Worm (Caenorhabditis elegans): ENCODE results near the gene srh-199.

ce11 chrV:1725353-1725752 is 26.0 kb downstream of the srh-199 start, which contains the start of gene sri-27:
- TF ChIP-seq snpc-4 (GFP tag; optimal IDR thresholded peaks at IDR 0.05) (no peak), snpc-4 (tag; optimal IDR thresholded peaks at IDR 0.05) (no peak), unc-62 (GFP tag; optimal IDR thresholded peaks at IDR 0.05) (no peak), pbrm-1 (GFP tag; IDR thresholded peaks at IDR 0.05) (no peak), F33H1.4 (GFP tag; IDR thresholded peaks at IDR 0.05) (no peak), ama-1 (optimal IDR thresholded peaks at IDR 0.05) (no peak), ama-1 (GFP tag; optimal IDR thresholded peaks at IDR 0.05) (no peak), lin-35 (GFP tag; optimal IDR thresholded peaks at IDR 0.05) (no peak), B0261.1 (tag; optimal IDR thresholded peaks at IDR 0.05) (no peak), hmg-20 (GFP tag; IDR thresholded peaks at IDR 0.05) (no peak)

All from whole organism, young adult.